Fruit fly (Drosophila melanogaster): ENCODE measurements around the gene Tbc1d15-17.
A peak's percentile ranks its signal among the peaks of the same experiment; 100 is the strongest.

Gene Tbc1d15-17

dm6 chr2L:223351-223750 lies 16.4 kb downstream of the Tbc1d15-17 start (continued):
- TF ChIP-seq CG14050 (GFP tag; IDR thresholded peaks at IDR 0.05) (peak; percentile 87), esg (GFP tag; conservative IDR thresholded peaks at IDR 0.05) (peak; percentile 88), CG1832 (GFP tag; optimal IDR thresholded peaks at IDR 0.05) (no peak), CTCF (GFP tag; optimal IDR thresholded peaks at IDR 0.05) (peak; percentile 3), CG7839 (tag; optimal IDR thresholded peaks at IDR 0.05) (peak; percentile 84), stc (GFP tag; IDR thresholded peaks at IDR 0.05) (peak; percentile 93), crol (GFP tag; IDR thresholded peaks at IDR 0.05) (peak; percentile 22; the same call in 1 of the 2 replicates), unc-4 (GFP tag; IDR thresholded peaks at IDR 0.05; ENCODE audit: partially characterized antibody) (no peak), sna (GFP tag; IDR thresholded peaks at IDR 0.05; ENCODE audit: partially characterized antibody) (no peak), Hand (GFP tag; optimal IDR thresholded peaks at IDR 0.05) (peak; percentile 9), sqz (GFP tag; optimal IDR thresholded peaks at IDR 0.05) (peak; percentile 51), ems (GFP tag; optimal IDR thresholded peaks at IDR 0.05) (peak; percentile 90), CG11085 (GFP tag; IDR thresholded peaks at IDR 0.05) (peak; percentile 58; the same call in 1 of the 2 replicates), Spps (tag; optimal IDR thresholded peaks at IDR 0.05) (peak; percentile 86), CG8359 (GFP tag; optimal IDR thresholded peaks at IDR 0.05; ENCODE audit: borderline replicate concordance) (peak; percentile 59), CrebB (tag; optimal IDR thresholded peaks at IDR 0.05) (peak; percentile 69), tx (GFP tag; optimal IDR thresholded peaks at IDR 0.05) (peak; percentile 65), Oaz (GFP tag; IDR thresholded peaks at IDR 0.05) (peak; percentile 48; the same call in 1 of the 2 replicates), CG7786 (GFP tag; optimal IDR thresholded peaks at IDR 0.05) (peak; percentile 82), pnt (GFP tag; optimal IDR thresholded peaks at IDR 0.05) (peak; percentile 67), CG8765 (GFP tag; IDR thresholded peaks at IDR 0.05) (peak; percentile 83; the same call in 1 of the 2 replicates), CG18619 (GFP tag; optimal IDR thresholded peaks at IDR 0.05) (peak; percentile 75), CG11504 (tag; optimal IDR thresholded peaks at IDR 0.05) (peak; percentile 87), CG12391 (tag; optimal IDR thresholded peaks at IDR 0.05) (peak; percentile 90), dmrt11E (tag; optimal IDR thresholded peaks at IDR 0.05) (peak; percentile 91), vvl (GFP tag; IDR thresholded peaks at IDR 0.05) (peak; percentile 97), CG32772 (GFP tag; IDR thresholded peaks at IDR 0.05) (peak; percentile 89), tap (tag; optimal IDR thresholded peaks at IDR 0.05) (peak; percentile 76), CG3995 (GFP tag; optimal IDR thresholded peaks at IDR 0.05) (no peak), Ptx1 (GFP tag; IDR thresholded peaks at IDR 0.05) (peak; percentile 89), Pdp1 (GFP tag; optimal IDR thresholded peaks at IDR 0.05) (peak; percentile 84 to 89), CG12104 (GFP tag; optimal IDR thresholded peaks at IDR 0.05) (peak; percentile 52), CG14014 (GFP tag; IDR thresholded peaks at IDR 0.05) (peak; percentile 77; the same call in 1 of the 2 replicates), CG10274 (GFP tag; optimal IDR thresholded peaks at IDR 0.05) (peak; percentile 45), CG18262 (tag; optimal IDR thresholded peaks at IDR 0.05) (peak; percentile 89), Trl (optimal IDR thresholded peaks at IDR 0.05) (peak in 1 of 2 experiments; percentile 40), Trl (GFP tag; optimal IDR thresholded peaks at IDR 0.05) (peak; percentile 86), CG13624 (GFP tag; optimal IDR thresholded peaks at IDR 0.05) (peak; percentile 73), CG12071 (GFP tag; optimal IDR thresholded peaks at IDR 0.05) (peak; percentile 81), danr (GFP tag; IDR thresholded peaks at IDR 0.05) (peak; percentile 67), Ets65A (GFP tag) (peak; percentile 94), Mad (GFP tag; optimal IDR thresholded peaks at IDR 0.05) (peak; percentile 76), tup (GFP tag; optimal IDR thresholded peaks at IDR 0.05) (peak; percentile 81), ac (GFP tag; optimal IDR thresholded peaks at IDR 0.05) (peak; percentile 72), CG10366 (GFP tag; IDR thresholded peaks at IDR 0.05) (peak; percentile 87), YL-1 (GFP tag; optimal IDR thresholded peaks at IDR 0.05) (no peak), ERR (GFP tag; optimal IDR thresholded peaks at IDR 0.05) (peak; percentile 70), CG3065 (GFP tag; optimal IDR thresholded peaks at IDR 0.05) (peak; percentile 76), Camta (GFP tag; optimal IDR thresholded peaks at IDR 0.05) (peak; percentile 85), HLHmδ (GFP tag; optimal IDR thresholded peaks at IDR 0.05) (no peak), CG4404 (GFP tag; IDR thresholded peaks at IDR 0.05) (peak; percentile 83), CG6272 (GFP tag; IDR thresholded peaks at IDR 0.05) (peak; percentile 65)
